Worm (Caenorhabditis elegans): ENCODE measurements around the gene F47B10.3.

F47B10.3 gene

ce11 chrX:10900952-10901351 lies 9.0 kb downstream of the F47B10.3 start:
- TF ChIP-seq ceh-16 (tag; optimal IDR thresholded peaks at IDR 0.05) (no peak), pqm-1 (tag; optimal IDR thresholded peaks at IDR 0.05) (no peak), lin-39 (tag; optimal IDR thresholded peaks at IDR 0.05) (peak; percentile 64), unc-62 (GFP tag; optimal IDR thresholded peaks at IDR 0.05) (no peak), nhr-43 (tag; optimal IDR thresholded peaks at IDR 0.05; ENCODE audit: poor library complexity, severe bottlenecking) (peak; percentile 6), eor-1 (tag; optimal IDR thresholded peaks at IDR 0.05) (no peak), ama-1 (optimal IDR thresholded peaks at IDR 0.05) (no peak), nfya-1 (tag; optimal IDR thresholded peaks at IDR 0.05; ENCODE audit: insufficient read depth) (peak; percentile 66), ceh-82 (tag; optimal IDR thresholded peaks at IDR 0.05) (no peak), lin-15B (tag; optimal IDR thresholded peaks at IDR 0.05) (peak; percentile 33), egl-5 (tag; optimal IDR thresholded peaks at IDR 0.05) (peak; percentile 81), nhr-12 (tag; optimal IDR thresholded peaks at IDR 0.05) (no peak), lsy-12 (tag; optimal IDR thresholded peaks at IDR 0.05) (peak; percentile 11), mdl-1 (tag; optimal IDR thresholded peaks at IDR 0.05) (peak; percentile 39), ceh-28 (tag; optimal IDR thresholded peaks at IDR 0.05) (peak; percentile 6), fkh-10 (GFP tag; optimal IDR thresholded peaks at IDR 0.05) (peak; percentile 48), hmg-11 (tag; optimal IDR thresholded peaks at IDR 0.05) (peak; percentile 11), pha-4 (tag; optimal IDR thresholded peaks at IDR 0.05) (peak; percentile 23), egl-27 (tag; optimal IDR thresholded peaks at IDR 0.05) (no peak), fkh-2 (tag; optimal IDR thresholded peaks at IDR 0.05) (peak; percentile 40), snpc-4 (tag; optimal IDR thresholded peaks at IDR 0.05) (peak; percentile 28)

- peak; percentile 90 for TF ChIP-seq elt-2 (tag; optimal IDR thresholded peaks at IDR 0.05)
- peak; percentile 92 for TF ChIP-seq pqm-1 (tag; optimal IDR thresholded peaks at IDR 0.05)
- no peak for TF ChIP-seq zag-1 (tag; optimal IDR thresholded peaks at IDR 0.05)
- no peak for TF ChIP-seq tbx-2 (tag; optimal IDR thresholded peaks at IDR 0.05)
- TF ChIP-seq lin-39 (tag; optimal IDR thresholded peaks at IDR 0.05), result no peak
- no peak for TF ChIP-seq ceh-28 (tag; optimal IDR thresholded peaks at IDR 0.05)
- TF ChIP-seq pha-4 (tag; optimal IDR thresholded peaks at IDR 0.05), result peak; percentile 16
- TF ChIP-seq jun-1 (tag; optimal IDR thresholded peaks at IDR 0.05), result peak; percentile 31
- TF ChIP-seq ceh-9 (tag; optimal IDR thresholded peaks at IDR 0.05), result no peak
- no peak for TF ChIP-seq unc-62 (GFP tag; optimal IDR thresholded peaks at IDR 0.05)
- TF ChIP-seq ztf-11 (tag; optimal IDR thresholded peaks at IDR 0.05), result no peak
These were observed 9.8 kb downstream of the F47B10.3 start for ce11 chrX:10901766-10902165.

- TF ChIP-seq nhr-23 (tag; optimal IDR thresholded peaks at IDR 0.05) (peak; percentile 84), ceh-82 (tag; optimal IDR thresholded peaks at IDR 0.05) (no peak)
These were observed 10.8 kb downstream of the F47B10.3 start, which contains the start of gene acbp-3 for ce11 chrX:10902723-10903322. Gene acbp-3 (plus strand): TSS chrX:10903272.

DNA sequence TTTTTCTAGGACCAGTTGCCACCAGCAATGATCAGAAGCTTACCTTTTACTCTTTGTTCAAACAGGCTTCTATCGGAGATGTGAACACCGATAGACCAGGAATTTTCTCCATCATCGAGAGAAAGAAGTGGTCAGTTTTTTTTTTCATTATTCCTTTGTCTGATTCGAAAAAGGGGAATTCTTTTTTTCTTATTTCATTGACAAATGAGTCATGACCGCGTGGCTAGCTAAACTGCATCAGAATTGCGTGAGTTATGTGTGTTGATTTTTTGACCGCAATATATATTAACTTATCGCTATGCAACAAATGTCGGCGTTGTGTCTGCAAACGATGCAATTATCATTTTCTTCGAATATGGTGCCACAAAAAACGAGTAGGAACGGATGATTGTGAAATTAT lies 11.4 kb downstream of the F47B10.3 start:
- TF ChIP-seq nhr-28 (tag; optimal IDR thresholded peaks at IDR 0.05), result no peak
- no peak for TF ChIP-seq sea-2 (GFP tag; optimal IDR thresholded peaks at IDR 0.05)
- no peak for TF ChIP-seq ceh-9 (tag; optimal IDR thresholded peaks at IDR 0.05)
- TF ChIP-seq eor-1 (tag; optimal IDR thresholded peaks at IDR 0.05), result no peak
- TF ChIP-seq zag-1 (tag; optimal IDR thresholded peaks at IDR 0.05), result no peak
- TF ChIP-seq ztf-11 (tag; optimal IDR thresholded peaks at IDR 0.05), result no peak
- TF ChIP-seq elt-2 (tag; optimal IDR thresholded peaks at IDR 0.05), result peak; percentile 27
- no peak for TF ChIP-seq egl-27 (tag; optimal IDR thresholded peaks at IDR 0.05)
- no peak for TF ChIP-seq mdl-1 (tag; optimal IDR thresholded peaks at IDR 0.05)
- TF ChIP-seq nhr-23 (tag; optimal IDR thresholded peaks at IDR 0.05), result peak; percentile 16
- no peak for TF ChIP-seq unc-62 (GFP tag; optimal IDR thresholded peaks at IDR 0.05)
- no peak for TF ChIP-seq ceh-16 (tag; optimal IDR thresholded peaks at IDR 0.05)
- TF ChIP-seq nfya-1 (tag; optimal IDR thresholded peaks at IDR 0.05; ENCODE audit: insufficient read depth), result no peak
- TF ChIP-seq fkh-2 (tag; optimal IDR thresholded peaks at IDR 0.05), result no peak

ce11 chrX:10907418-10907817 lies 15.4 kb downstream of the F47B10.3 start:
- TF ChIP-seq egl-5 (tag; optimal IDR thresholded peaks at IDR 0.05) (peak; percentile 63), nhr-12 (tag; optimal IDR thresholded peaks at IDR 0.05) (no peak)

- peak; percentile 30 for TF ChIP-seq nfya-1 (tag; optimal IDR thresholded peaks at IDR 0.05; ENCODE audit: insufficient read depth)
- no peak for TF ChIP-seq sea-2 (GFP tag; optimal IDR thresholded peaks at IDR 0.05)
- TF ChIP-seq ceh-9 (tag; optimal IDR thresholded peaks at IDR 0.05), result no peak
- no peak for TF ChIP-seq nhr-23 (tag; optimal IDR thresholded peaks at IDR 0.05)
- TF ChIP-seq egl-5 (tag; optimal IDR thresholded peaks at IDR 0.05), result peak; percentile 35
- no peak for TF ChIP-seq ZK546.5 (tag; optimal IDR thresholded peaks at IDR 0.05)
These were observed 17.7 kb downstream of the F47B10.3 start for ce11 chrX:10909661-10910060.

Data from whole organism, L3 larva.